Fruit fly (Drosophila melanogaster) whole organism, embryonic: ENCODE measurements around the gene dikar.

Source experiments
- Asciz ChIP-seq: fragments of 200-800 bp; sonication (Bioruptor generic); optimal IDR thresholded peaks from 2 replicates; lab custom pipeline; 2017; ENCODE audit warnings: missing biosample characterization, mild to moderate bottlenecking, missing genetic modification characterization, missing genetic modification reagents
- Atf3 ChIP-seq: fragments of 200-800 bp; sonication (Bioruptor generic); optimal IDR thresholded peaks from 3 replicates; lab custom pipeline; 2016; ENCODE audit warnings: missing biosample characterization, missing genetic modification characterization
- B-H2 ChIP-seq: fragments of 200-800 bp; sonication (Bioruptor generic); optimal IDR thresholded peaks from 2 replicates; lab custom pipeline; 2018; ENCODE audit warnings: missing biosample characterization, mild to moderate bottlenecking, missing genetic modification characterization
- BEAF-32 ChIP-seq: fragments of 200-800 bp; sonication (Bioruptor generic); optimal IDR thresholded peaks from 3 replicates; lab custom pipeline; 2017; ENCODE audit warnings: missing biosample characterization, missing genetic modification characterization, mild to moderate bottlenecking, moderate library complexity, missing genetic modification reagents
- Bdp1 ChIP-seq: fragments of 200-800 bp; sonication (Bioruptor generic); optimal IDR thresholded peaks from 3 replicates; lab custom pipeline; 2016; ENCODE audit warnings: missing biosample characterization, missing genetic modification characterization
- CG10979 ChIP-seq: fragments of 200-800 bp; sonication (Bioruptor generic); optimal IDR thresholded peaks from 2 replicates; lab custom pipeline; 2018; ENCODE audit warnings: missing biosample characterization, mild to moderate bottlenecking, missing genetic modification characterization, moderate library complexity
- CG11398 ChIP-seq: fragments of 200-800 bp; sonication (Bioruptor generic); optimal IDR thresholded peaks from 2 replicates; lab custom pipeline; 2016; ENCODE audit warnings: missing biosample characterization, missing genetic modification characterization
- CG11456 ChIP-seq: fragments of 200-800 bp; sonication (Bioruptor generic); IDR thresholded peaks from 3 replicates; pipeline ENCODE4 v1.3.6; 2022; ENCODE audit warnings: missing biosample characterization, missing genetic modification characterization
- CG12071 ChIP-seq: fragments of 200-800 bp; sonication (Bioruptor generic); optimal IDR thresholded peaks from 3 replicates; lab custom pipeline; 2018; ENCODE audit warnings: missing biosample characterization, mild to moderate bottlenecking, missing genetic modification characterization
- CG1233 ChIP-seq: fragments of 200-800 bp; sonication (Bioruptor generic); optimal IDR thresholded peaks from 4 replicates; lab custom pipeline; 2018; ENCODE audit warnings: missing biosample characterization, mild to moderate bottlenecking, missing genetic modification characterization
- CG13123 ChIP-seq: fragments of 200-800 bp; sonication (Bioruptor generic); optimal IDR thresholded peaks from 2 replicates; lab custom pipeline; 2016; ENCODE audit warnings: missing biosample characterization, missing genetic modification characterization
- CG15269 ChIP-seq: fragments of 200-800 bp; sonication (Bioruptor generic); optimal IDR thresholded peaks from 2 replicates; lab custom pipeline; 2018; ENCODE audit warnings: missing biosample characterization, mild to moderate bottlenecking, missing genetic modification characterization, moderate library complexity
- CG1602 ChIP-seq: fragments of 200-800 bp; sonication (Bioruptor generic); optimal IDR thresholded peaks from 3 replicates; lab custom pipeline; 2016; ENCODE audit warnings: missing biosample characterization, missing genetic modification characterization
- CG1647 ChIP-seq: fragments of 200-800 bp; sonication (Bioruptor generic); optimal IDR thresholded peaks from 3 replicates; lab custom pipeline; 2016; ENCODE audit warnings: missing biosample characterization, missing genetic modification characterization
- CG17186 ChIP-seq: fragments of 200-800 bp; sonication (Bioruptor generic); optimal IDR thresholded peaks from 3 replicates; lab custom pipeline; 2017; ENCODE audit warnings: missing biosample characterization, missing genetic modification reagents, missing genetic modification characterization
- CG3163 ChIP-seq: fragments of 200-800 bp; sonication (Bioruptor generic); optimal IDR thresholded peaks from 3 replicates; lab custom pipeline; 2016; ENCODE audit warnings: missing biosample characterization, missing genetic modification characterization
- CG33557 ChIP-seq: fragments of 200-800 bp; sonication (Bioruptor generic); optimal IDR thresholded peaks from 2 replicates; lab custom pipeline; 2019; ENCODE audit warnings: missing biosample characterization, mild to moderate bottlenecking, missing genetic modification characterization, moderate library complexity
- CG43689 ChIP-seq: fragments of 200-800 bp; sonication (Bioruptor generic); IDR thresholded peaks from 2 replicates; pipeline ENCODE4 v1.3.6; 2022; ENCODE audit warnings: missing biosample characterization, missing genetic modification characterization
- CG6765 ChIP-seq: fragments of 200-800 bp; sonication (Bioruptor generic); optimal IDR thresholded peaks from 3 replicates; lab custom pipeline; 2017; ENCODE audit warnings: missing biosample characterization, mild to moderate bottlenecking, missing genetic modification characterization
- CG6791 ChIP-seq: fragments of 200-800 bp; sonication (Bioruptor generic); IDR thresholded peaks from 3 replicates; pipeline ENCODE4 v1.3.6; 2022; ENCODE audit warnings: missing biosample characterization, missing genetic modification characterization; ENCODE audit not compliant: partially characterized antibody
- CG6813 ChIP-seq: fragments of 200-800 bp; sonication (Bioruptor generic); optimal IDR thresholded peaks from 2 replicates; lab custom pipeline; 2017; ENCODE audit warnings: missing biosample characterization, missing genetic modification characterization, mild to moderate bottlenecking, moderate library complexity, missing genetic modification reagents
- CG7357 ChIP-seq: fragments of 200-800 bp; sonication (Bioruptor generic); IDR thresholded peaks from 3 replicates; pipeline ENCODE4 v1.3.6; 2022; ENCODE audit warnings: missing biosample characterization, missing genetic modification characterization
- CG9727 ChIP-seq: fragments of 200-800 bp; sonication (Bioruptor generic); optimal IDR thresholded peaks from 3 replicates; lab custom pipeline; 2017; ENCODE audit warnings: missing biosample characterization, mild to moderate bottlenecking, missing genetic modification characterization
- Camta ChIP-seq: fragments of 200-800 bp; sonication (Bioruptor generic); optimal IDR thresholded peaks from 2 replicates; lab custom pipeline; 2016; ENCODE audit warnings: missing biosample characterization, missing genetic modification characterization
- D ChIP-seq, 2 experiments: fragments of 200-800 bp in 1 of 2; fragments of >200 bp in 1 of 2; sonication (Bioruptor generic) in 1 of 2; optimal IDR thresholded peaks; 2 replicates in 1 of 2; 3 replicates in 1 of 2; lab custom pipeline; 2017; ENCODE audit warnings: mild to moderate bottlenecking in 1 of 2, missing biosample characterization in 1 of 2, missing genetic modification characterization in 1 of 2, missing genetic modification reagents in 1 of 2
- Elba2 ChIP-seq: fragments of 200-800 bp; sonication (Bioruptor generic); optimal IDR thresholded peaks from 3 replicates; lab custom pipeline; 2016; ENCODE audit warnings: missing biosample characterization, missing genetic modification characterization
- HLH3B ChIP-seq: fragments of 200-800 bp; sonication (Bioruptor generic); IDR thresholded peaks from 2 replicates; pipeline ENCODE4 v1.3.6; 2022; ENCODE audit warnings: missing biosample characterization, missing genetic modification characterization
- Hmx ChIP-seq: fragments of 200-800 bp; sonication (Bioruptor generic); optimal IDR thresholded peaks from 2 replicates; lab custom pipeline; 2016; ENCODE audit warnings: missing biosample characterization, missing genetic modification characterization
- Opbp ChIP-seq: fragments of 200-800 bp; sonication (Bioruptor generic); IDR thresholded peaks from 3 replicates; pipeline ENCODE4 v1.3.6; 2022; ENCODE audit warnings: missing biosample characterization, missing genetic modification characterization; ENCODE audit not compliant: partially characterized antibody
- Sry-β ChIP-seq: fragments of 200-800 bp; sonication (Bioruptor generic); optimal IDR thresholded peaks from 2 replicates; lab custom pipeline; 2018; ENCODE audit warnings: missing biosample characterization, mild to moderate bottlenecking, missing genetic modification characterization, moderate library complexity
- Stat92E ChIP-seq, 3 experiments: fragments of >200 bp in 2 of 3; fragments of 200-800 bp in 1 of 3; sonication (Bioruptor generic) in 1 of 3; optimal IDR thresholded peaks; 2 replicates each; lab custom pipeline; 2017 to 2019; ENCODE audit warnings: missing biosample characterization in 3 of 3, missing genetic modification characterization in 3 of 3, mild to moderate bottlenecking in 1 of 3, moderate library complexity in 1 of 3
- bigmax ChIP-seq: fragments of 200-800 bp; sonication (Bioruptor generic); optimal IDR thresholded peaks from 2 replicates; lab custom pipeline; 2018; ENCODE audit warnings: missing biosample characterization, mild to moderate bottlenecking, missing genetic modification characterization
- br ChIP-seq: fragments of >200 bp; optimal IDR thresholded peaks from 2 replicates; lab custom pipeline; 2017
- cwo ChIP-seq: fragments of 200-800 bp; sonication (Bioruptor generic); optimal IDR thresholded peaks from 3 replicates; lab custom pipeline; 2017; ENCODE audit warnings: missing biosample characterization, missing genetic modification characterization, mild to moderate bottlenecking, moderate library complexity, missing genetic modification reagents
- dan ChIP-seq: fragments of 200-800 bp; sonication (Bioruptor generic); IDR thresholded peaks from 2 replicates; pipeline ENCODE4 v1.3.6; 2022; ENCODE audit warnings: missing biosample characterization, missing genetic modification characterization
- fd64A ChIP-seq: fragments of 200-800 bp; sonication (Bioruptor generic); optimal IDR thresholded peaks from 3 replicates; lab custom pipeline; 2018; ENCODE audit warnings: missing biosample characterization, mild to moderate bottlenecking, missing genetic modification characterization
- gsb-n ChIP-seq: fragments of 200-800 bp; sonication (Bioruptor generic); optimal IDR thresholded peaks from 3 replicates; lab custom pipeline; 2018; ENCODE audit warnings: missing biosample characterization, mild to moderate bottlenecking, missing genetic modification characterization
- hb ChIP-seq: fragments of 200-800 bp; sonication (Bioruptor generic); IDR thresholded peaks from 3 replicates; pipeline ENCODE4 v1.3.6; 2022; ENCODE audit warnings: missing biosample characterization, missing genetic modification characterization; ENCODE audit not compliant: partially characterized antibody
- hth ChIP-seq: fragments of >200 bp; optimal IDR thresholded peaks from 2 replicates; lab custom pipeline; 2017; ENCODE audit warnings: inconsistent platforms
- insv ChIP-seq, 2 experiments: fragments of 200-800 bp; sonication (Bioruptor generic); optimal IDR thresholded peaks; 3 replicates each; lab custom pipeline; 2016 to 2018; ENCODE audit warnings: missing biosample characterization in 2 of 2, missing genetic modification characterization in 2 of 2
- inv ChIP-seq: fragments of 200-800 bp; sonication (Bioruptor generic); IDR thresholded peaks from 2 replicates; pipeline ENCODE4 v1.3.6; 2022; ENCODE audit warnings: missing biosample characterization, missing genetic modification characterization; ENCODE audit not compliant: partially characterized antibody
- lbe ChIP-seq: fragments of 200-800 bp; sonication (Bioruptor generic); optimal IDR thresholded peaks from 2 replicates; lab custom pipeline; 2016; ENCODE audit warnings: missing biosample characterization, mild to moderate bottlenecking, missing genetic modification characterization
- luna ChIP-seq: fragments of 200-800 bp; sonication (Bioruptor generic); optimal IDR thresholded peaks from 2 replicates; lab custom pipeline; 2016; ENCODE audit warnings: missing biosample characterization, missing genetic modification characterization
- nau ChIP-seq: fragments of 200-800 bp; sonication (Bioruptor generic); optimal IDR thresholded peaks from 3 replicates; lab custom pipeline; 2017; ENCODE audit warnings: missing biosample characterization, mild to moderate bottlenecking, missing genetic modification characterization, missing genetic modification reagents
- nerfin-1 ChIP-seq: fragments of 200-800 bp; sonication (Bioruptor generic); optimal IDR thresholded peaks from 3 replicates; lab custom pipeline; 2019; ENCODE audit warnings: missing biosample characterization, mild to moderate bottlenecking, missing genetic modification characterization, moderate library complexity
- pzg ChIP-seq: fragments of 200-800 bp; sonication (Bioruptor generic); optimal IDR thresholded peaks from 3 replicates; lab custom pipeline; 2018; ENCODE audit warnings: missing biosample characterization, mild to moderate bottlenecking, missing genetic modification characterization, moderate library complexity
- shn ChIP-seq: fragments of 200-800 bp; sonication (Bioruptor generic); optimal IDR thresholded peaks from 3 replicates; lab custom pipeline; 2016; ENCODE audit warnings: missing biosample characterization, missing genetic modification characterization
- sr ChIP-seq: fragments of 200-800 bp; sonication (Bioruptor generic); IDR thresholded peaks from 3 replicates; pipeline ENCODE4 v1.3.6; 2022; ENCODE audit warnings: missing biosample characterization, missing genetic modification characterization
- zen2 ChIP-seq: fragments of 200-800 bp; sonication (Bioruptor generic); IDR thresholded peaks from 3 replicates; pipeline ENCODE4 v1.3.6; 2022; ENCODE audit warnings: missing biosample characterization, missing genetic modification characterization; ENCODE audit not compliant: partially characterized antibody

The dikar gene

DNA sequence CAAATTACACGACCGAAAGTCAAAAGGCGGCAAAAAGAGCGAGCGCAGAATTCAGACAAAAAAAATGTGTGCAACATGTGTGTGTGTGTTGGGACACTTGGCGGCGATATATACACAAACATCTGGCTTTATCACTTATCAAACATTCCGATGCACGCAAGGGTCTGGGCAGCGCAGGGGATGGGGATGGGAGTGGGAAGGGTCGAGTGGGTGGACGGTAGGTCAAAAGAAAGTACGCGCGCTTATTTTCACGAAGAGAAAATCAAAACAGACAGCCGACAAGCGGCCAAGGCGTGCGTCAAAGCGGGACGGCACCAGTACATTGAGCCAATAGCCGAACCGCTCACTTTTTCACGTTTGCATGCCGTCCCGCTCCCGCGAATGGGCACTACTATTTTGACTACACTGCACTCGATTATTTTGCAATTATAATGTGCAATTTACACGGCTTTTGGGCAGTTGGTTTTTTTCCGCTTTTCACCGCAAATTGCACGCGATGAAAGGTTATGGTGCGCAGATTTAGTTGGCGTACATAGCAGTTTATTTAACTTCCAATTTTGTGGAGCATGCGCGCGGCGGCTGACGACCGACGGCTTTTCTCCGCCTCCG is 750 bp downstream of the dikar start (continued):
- peak; percentile 99 for TF ChIP-seq nerfin-1 (tag; lab: Kevin White, UChicago)
- TF ChIP-seq inv: no peak
- TF ChIP-seq CG43689: no peak
- no peak for TF ChIP-seq hb (GFP tag; lab: Robert Waterston, UW)
- TF ChIP-seq CG6813: peak; percentile 6
- peak in 1 of 2 experiments; percentile 61 for TF ChIP-seq insv (GFP tag; optimal IDR thresholded peaks at IDR 0.05; lab: Kevin White, UChicago)
- no peak for TF ChIP-seq CG13123 (GFP tag; lab: Kevin White, UChicago)
- peak; percentile 97 for TF ChIP-seq sr (GFP tag; lab: Robert Waterston, UW)
- TF ChIP-seq Hmx: no peak
- TF ChIP-seq zen2 (GFP tag; lab: Robert Waterston, UW): peak; percentile 49; the same call in 2 of the 3 replicates
- TF ChIP-seq CG1647 (GFP tag; lab: Kevin White, UChicago): no peak
- TF ChIP-seq fd64A (GFP tag; lab: Kevin White, UChicago): no peak
- TF ChIP-seq CG15269 (tag; lab: Kevin White, UChicago): no peak
- TF ChIP-seq B-H2: no peak
- TF ChIP-seq Atf3: no peak
- TF ChIP-seq CG7357 (GFP tag; lab: Robert Waterston, UW): no peak
- peak; percentile 45 for TF ChIP-seq CG17186 (GFP tag; lab: Kevin White, UChicago)
- TF ChIP-seq Bdp1 (GFP tag; lab: Kevin White, UChicago): no peak
- TF ChIP-seq luna (GFP tag; lab: Kevin White, UChicago): no peak
- no peak for TF ChIP-seq nau (GFP tag; lab: Kevin White, UChicago)
- no peak for TF ChIP-seq BEAF-32
- no peak for TF ChIP-seq CG9727 (GFP tag; lab: Kevin White, UChicago)
- TF ChIP-seq gsb-n: no peak
- TF ChIP-seq CG3163: peak; percentile 7
- no peak for TF ChIP-seq Sry-β (GFP tag; lab: Kevin White, UChicago)
- peak; percentile 3 for TF ChIP-seq bigmax
- no peak for TF ChIP-seq Camta
- no peak for TF ChIP-seq Stat92E (GFP tag; optimal IDR thresholded peaks at IDR 0.05; lab: Kevin White, UChicago)
- peak; percentile 26 for TF ChIP-seq D (optimal IDR thresholded peaks at IDR 0.05; lab: Kevin White, UChicago)
- no peak for TF ChIP-seq D (GFP tag; optimal IDR thresholded peaks at IDR 0.05; lab: Kevin White, UChicago)
- TF ChIP-seq CG1233: no peak
- TF ChIP-seq CG6791 (GFP tag; lab: Robert Waterston, UW): peak; percentile 65
- peak; percentile 36 for TF ChIP-seq pzg
- TF ChIP-seq CG33557 (GFP tag; lab: Kevin White, UChicago): no peak
- peak; percentile 13 for TF ChIP-seq CG10979
- TF ChIP-seq CG11398 (GFP tag; lab: Kevin White, UChicago): no peak
- peak; percentile 72; the same call in 2 of the 3 replicates for TF ChIP-seq Opbp (GFP tag; lab: Robert Waterston, UW)
- TF ChIP-seq CG11456 (GFP tag; lab: Robert Waterston, UW): no peak
- no peak for TF ChIP-seq CG1602 (GFP tag; lab: Kevin White, UChicago)
- TF ChIP-seq dan (GFP tag; lab: Robert Waterston, UW): no peak
- TF ChIP-seq CG12071 (GFP tag; lab: Kevin White, UChicago): no peak
- TF ChIP-seq lbe (GFP tag; lab: Kevin White, UChicago): no peak
- no peak for TF ChIP-seq br (lab: Kevin White, UChicago)
- no peak for TF ChIP-seq HLH3B (GFP tag; lab: Robert Waterston, UW)
- peak; percentile 3 for TF ChIP-seq shn
- TF ChIP-seq Elba2 (GFP tag; lab: Kevin White, UChicago): no peak
- no peak for TF ChIP-seq Asciz (GFP tag; lab: Kevin White, UChicago)
- no peak for TF ChIP-seq CG6765 (GFP tag; lab: Kevin White, UChicago)
- no peak for TF ChIP-seq hth
- no peak for TF ChIP-seq cwo (GFP tag; lab: Kevin White, UChicago)
